Worm (Caenorhabditis elegans): Measurements from ENCODE around the gene cogc-6.

DNA sequence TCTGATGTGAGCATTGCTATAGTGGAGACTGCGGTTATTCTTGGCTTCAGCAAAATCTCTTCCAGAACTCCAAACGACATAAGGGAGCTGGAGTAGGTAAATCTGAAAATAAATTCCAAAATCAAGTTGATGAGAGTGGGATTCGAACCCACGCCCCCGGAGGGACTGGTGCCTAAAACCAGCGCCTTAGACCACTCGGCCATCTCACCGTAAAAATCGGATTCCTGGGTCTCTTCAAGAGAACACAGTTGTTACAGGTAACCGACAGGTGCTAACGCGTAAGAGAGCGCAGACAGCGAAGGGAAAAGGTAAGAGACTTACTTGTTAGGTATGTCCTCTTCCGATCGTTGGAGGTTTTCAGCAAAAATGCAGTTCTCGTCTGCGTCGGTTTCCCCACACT, 14.2 kb upstream of the cogc-6 start:
- TF ChIP-seq snpc-4 (tag; optimal IDR thresholded peaks at IDR 0.05) (no peak), elt-3 (tag; optimal IDR thresholded peaks at IDR 0.05) (no peak), sptf-1 (tag; optimal IDR thresholded peaks at IDR 0.05) (no peak), zip-8 (tag; optimal IDR thresholded peaks at IDR 0.05) (no peak), blmp-1 (tag; optimal IDR thresholded peaks at IDR 0.05) (no peak), mep-1 (tag; optimal IDR thresholded peaks at IDR 0.05) (no peak), mls-2 (tag; optimal IDR thresholded peaks at IDR 0.05) (no peak), unc-120 (tag; optimal IDR thresholded peaks at IDR 0.05; ENCODE audit: poor library complexity, severe bottlenecking) (no peak), lsy-2 (tag; optimal IDR thresholded peaks at IDR 0.05) (no peak), unc-39 (tag; optimal IDR thresholded peaks at IDR 0.05) (no peak), ces-1 (GFP tag; optimal IDR thresholded peaks at IDR 0.05) (no peak)
